Worm (Caenorhabditis elegans) whole organism, L1 larva: ENCODE results near the gene Y50D4A.4.

Source experiments
- C34B4.2 ChIP-seq: sonication (generic microtip); optimal IDR thresholded peaks from 2 replicates; lab custom pipeline; 2017; ENCODE audit warnings: mild to moderate bottlenecking, missing genetic modification characterization, missing compliant biosample characterization
- ceh-82 ChIP-seq, 3 experiments: fragments of 150-350 bp in 1 of 3; sonication (generic microtip) in 2 of 3; optimal IDR thresholded peaks; 2 replicates each; lab custom pipeline; 2014 to 2017; ENCODE audit warnings: missing biosample characterization in 3 of 3, missing genetic modification characterization in 3 of 3
- egl-27 ChIP-seq, 2 experiments: fragments of 150-350 bp in 1 of 2; sonication (generic microtip); optimal IDR thresholded peaks; 3 replicates each; lab custom pipeline; 2017 to 2018; ENCODE audit warnings: missing biosample characterization in 2 of 2, missing genetic modification characterization in 2 of 2, missing genetic modification reagents in 2 of 2
- grh-1 ChIP-seq: fragments of 200-800 bp; sonication (Bioruptor generic); IDR thresholded peaks from 2 replicates; pipeline ENCODE4 v1.3.6; 2022; ENCODE audit warnings: missing genetic modification reagents, missing genetic modification characterization, missing compliant biosample characterization
- irx-1 ChIP-seq: sonication (generic microtip); optimal IDR thresholded peaks from 2 replicates; lab custom pipeline; 2016; ENCODE audit warnings: missing genetic modification characterization, missing compliant biosample characterization
- lin-14 ChIP-seq: fragments of 200-800 bp; sonication (Bioruptor generic); optimal IDR thresholded peaks from 2 replicates; lab custom pipeline; 2018; ENCODE audit warnings: mild to moderate bottlenecking, missing genetic modification characterization, moderate library complexity, missing compliant biosample characterization
- lsy-2 ChIP-seq, 2 experiments: fragments of 150-350 bp; optimal IDR thresholded peaks; 2 replicates each; lab custom pipeline; 2014; ENCODE audit warnings: missing biosample characterization in 2 of 2, missing genetic modification characterization in 2 of 2
- nhr-11 ChIP-seq: fragments of 150-350 bp; optimal IDR thresholded peaks from 2 replicates; lab custom pipeline; 2014; ENCODE audit warnings: missing biosample characterization, missing genetic modification characterization
- nhr-28 ChIP-seq: fragments of 150-350 bp; optimal IDR thresholded peaks from 2 replicates; lab custom pipeline; 2014; ENCODE audit warnings: missing biosample characterization, missing genetic modification characterization
- rnt-1 ChIP-seq: sonication (generic microtip); optimal IDR thresholded peaks from 2 replicates; lab custom pipeline; 2016; ENCODE audit warnings: mild to moderate bottlenecking, missing genetic modification characterization, moderate library complexity, missing compliant biosample characterization
- skn-1 ChIP-seq: fragments of 150-350 bp; optimal IDR thresholded peaks from 2 replicates; lab custom pipeline; 2014; ENCODE audit warnings: missing biosample characterization, missing genetic modification characterization
- unc-130 ChIP-seq: fragments of 150-350 bp; optimal IDR thresholded peaks from 2 replicates; lab custom pipeline; 2017; ENCODE audit warnings: missing biosample characterization, missing genetic modification characterization, inconsistent platforms
- unc-62 ChIP-seq: fragments of 150-350 bp; optimal IDR thresholded peaks from 2 replicates; lab custom pipeline; 2014; ENCODE audit warnings: missing biosample characterization, missing genetic modification reagents, missing genetic modification characterization

- no peak for TF ChIP-seq grh-1 (GFP tag; lab: Robert Waterston, UW)
- no peak for TF ChIP-seq lsy-2 (tag; optimal IDR thresholded peaks at IDR 0.05; lab: Kevin White, UChicago)
- no peak for TF ChIP-seq nhr-11 (tag; lab: Kevin White, UChicago)
- no peak for TF ChIP-seq egl-27 (tag; optimal IDR thresholded peaks at IDR 0.05; lab: Kevin White, UChicago)
- TF ChIP-seq lin-14 (GFP tag; lab: Kevin White, UChicago): no peak
- no peak for TF ChIP-seq C34B4.2 (tag; lab: Kevin White, UChicago)
- TF ChIP-seq unc-62 (GFP tag; lab: Kevin White, UChicago): no peak
- no peak for TF ChIP-seq irx-1
- no peak for TF ChIP-seq nhr-28 (tag; lab: Kevin White, UChicago)
- TF ChIP-seq rnt-1: no peak
- TF ChIP-seq skn-1 (tag; lab: Kevin White, UChicago): no peak
- TF ChIP-seq ceh-82 (tag; optimal IDR thresholded peaks at IDR 0.05; lab: Kevin White, UChicago): no peak
- no peak for TF ChIP-seq unc-130 (tag; lab: Kevin White, UChicago)
Observed at ce11 chrV:1199219-1199889, 3.4 kb upstream of the Y50D4A.4 start, which contains the start of gene Y50D4A.6.
